Worm (Caenorhabditis elegans) whole organism, early embryonic: ENCODE measurements around the gene F08H9.2.

Experiments
- F13C5.2 ChIP-seq: sonication (generic microtip); optimal IDR thresholded peaks from 2 replicates; lab custom pipeline; 2017; ENCODE audit warnings: mild to moderate bottlenecking, missing genetic modification characterization, inconsistent platforms, missing compliant biosample characterization
- ama-1 ChIP-seq: fragments of 150-350 bp; optimal IDR thresholded peaks from 2 replicates; lab custom pipeline; 2014
- ceh-36 ChIP-seq: sonication (generic microtip); optimal IDR thresholded peaks from 2 replicates; lab custom pipeline; 2016; ENCODE audit warnings: missing genetic modification characterization, inconsistent platforms, missing compliant biosample characterization
- ets-7 ChIP-seq: sonication (generic microtip); optimal IDR thresholded peaks from 2 replicates; lab custom pipeline; 2016; ENCODE audit warnings: missing genotype, missing genetic modification characterization, missing compliant biosample characterization
- flt-1 ChIP-seq: fragments of 200-800 bp; sonication (Bioruptor generic); IDR thresholded peaks from 2 replicates; pipeline ENCODE4 v1.3.6; 2022; ENCODE audit warnings: missing genetic modification characterization, missing compliant biosample characterization
- hmg-4 ChIP-seq: fragments of 200-800 bp; sonication (Bioruptor generic); optimal IDR thresholded peaks from 2 replicates; lab custom pipeline; 2018; ENCODE audit warnings: mild to moderate bottlenecking, missing genetic modification characterization, missing compliant biosample characterization
- sea-1 ChIP-seq: fragments of 200-800 bp; sonication (Bioruptor generic); conservative IDR thresholded peaks from 2 replicates; pipeline ENCODE4 v1.3.6; 2022; ENCODE audit warnings: missing genetic modification characterization, missing compliant biosample characterization

DNA sequence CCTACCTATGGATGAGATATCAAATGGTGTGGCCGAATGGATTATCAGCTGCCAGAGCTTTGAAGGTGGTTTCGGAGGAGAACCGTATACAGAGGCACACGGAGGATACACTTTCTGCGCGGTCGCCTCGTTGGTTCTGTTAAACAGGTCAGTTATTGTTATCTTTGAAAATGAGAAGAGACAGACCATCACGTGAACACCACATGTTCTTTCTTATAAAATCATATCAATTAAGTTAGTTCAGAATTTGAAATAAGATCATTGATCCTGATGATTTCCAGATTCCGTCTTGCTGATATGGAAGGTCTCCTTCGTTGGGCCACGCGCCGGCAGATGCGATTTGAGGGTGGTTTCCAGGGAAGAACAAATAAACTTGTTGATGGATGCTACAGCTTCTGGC lies 11.8 kb upstream of the F08H9.2 start:
- TF ChIP-seq hmg-4 (GFP tag; lab: Kevin White, UChicago): no peak
- TF ChIP-seq flt-1 (GFP tag; lab: Robert Waterston, UW): no peak
- no peak for TF ChIP-seq F13C5.2 (tag; lab: Kevin White, UChicago)
- no peak for TF ChIP-seq ceh-36 (tag; lab: Kevin White, UChicago)
- TF ChIP-seq sea-1 (GFP tag; lab: Robert Waterston, UW): no peak
- no peak for TF ChIP-seq ama-1 (lab: Kevin White, UChicago)
- TF ChIP-seq ets-7 (tag; lab: Kevin White, UChicago): no peak
